Fruit fly (Drosophila melanogaster): ENCODE results near the gene CG34453.

DNA sequence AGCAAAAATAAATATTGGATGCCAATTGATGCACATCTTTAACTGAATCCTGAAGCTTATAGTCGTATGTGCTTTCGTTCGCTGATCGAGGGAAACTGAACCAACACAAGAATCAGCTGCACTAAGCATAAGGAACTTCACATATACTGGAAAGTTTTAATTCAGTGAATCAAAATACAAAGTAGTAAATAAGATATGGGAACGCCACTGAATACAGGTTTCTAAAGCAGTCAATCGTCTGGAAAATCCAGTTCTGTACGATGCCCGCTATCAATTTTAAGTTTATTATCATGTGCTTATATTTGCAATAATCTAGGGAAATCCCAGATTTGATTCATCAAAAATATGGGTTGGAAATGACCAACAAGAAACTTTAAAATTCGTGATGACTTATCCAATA, 884 bp downstream of the CG34453 start, which contains the start of gene CG34454:
- TF ChIP-seq Sin3A (optimal IDR thresholded peaks at IDR 0.05): no peak
- no peak for TF ChIP-seq psq (optimal IDR thresholded peaks at IDR 0.05)
- TF ChIP-seq ttk (optimal IDR thresholded peaks at IDR 0.05): no peak
- TF ChIP-seq insv (optimal IDR thresholded peaks at IDR 0.05): no peak
- no peak for TF ChIP-seq h (optimal IDR thresholded peaks at IDR 0.05)

All from Kc167 (cell line).